Worm (Caenorhabditis elegans) whole organism, young adult: ENCODE measurements around the gene C28H8.8.

Experiments
- D2030.7 ChIP-seq: fragments of 200-800 bp; sonication (Bioruptor generic); IDR thresholded peaks from 2 replicates; pipeline ENCODE4 v1.3.6; 2022; ENCODE audit warnings: missing genetic modification reagents, missing genetic modification characterization, missing compliant biosample characterization
- F10E7.11 ChIP-seq: sonication (generic microtip); optimal IDR thresholded peaks from 2 replicates; lab custom pipeline; 2017; ENCODE audit warnings: mild to moderate bottlenecking, missing genetic modification characterization, moderate library complexity, missing compliant biosample characterization
- T26A5.8 ChIP-seq: sonication (generic microtip); optimal IDR thresholded peaks from 2 replicates; lab custom pipeline; 2016; ENCODE audit warnings: missing genetic modification characterization, missing compliant biosample characterization
- akir-1 ChIP-seq: fragments of 200-800 bp; sonication (Bioruptor generic); optimal IDR thresholded peaks from 2 replicates; lab custom pipeline; 2018; ENCODE audit warnings: mild to moderate bottlenecking, missing genetic modification characterization, moderate library complexity, missing compliant biosample characterization
- attf-6 ChIP-seq: fragments of 200-800 bp; sonication (Bioruptor generic); IDR thresholded peaks from 2 replicates; pipeline ENCODE4 v1.3.6; 2022; ENCODE audit warnings: missing genetic modification reagents, missing genetic modification characterization, missing compliant biosample characterization
- dpl-1 ChIP-seq: fragments of 150-350 bp; optimal IDR thresholded peaks from 2 replicates; lab custom pipeline; 2014; ENCODE audit warnings: missing biosample characterization, missing genetic modification reagents, missing genetic modification characterization
- him-1 ChIP-seq: sonication (generic microtip); optimal IDR thresholded peaks from 2 replicates; lab custom pipeline; 2016; ENCODE audit warnings: missing genotype, missing genetic modification reagents, missing genetic modification characterization, missing compliant biosample characterization
- nfya-2 ChIP-seq: fragments of 200-800 bp; sonication (Bioruptor generic); IDR thresholded peaks from 2 replicates; pipeline ENCODE4 v1.3.6; 2022; ENCODE audit warnings: missing genetic modification reagents, missing genetic modification characterization, missing compliant biosample characterization
- pbrm-1 ChIP-seq: fragments of 200-800 bp; sonication (Bioruptor generic); IDR thresholded peaks from 2 replicates; pipeline ENCODE4 v1.3.6; 2022; ENCODE audit warnings: missing genetic modification reagents, missing genetic modification characterization, missing compliant biosample characterization
- snpc-4 ChIP-seq, 5 experiments: fragments of 150-350 bp in 1 of 5; sonication (generic microtip) in 4 of 5; optimal IDR thresholded peaks; 2 replicates each; lab custom pipeline; 2014 to 2018; ENCODE audit warnings: missing genetic modification characterization in 5 of 5, missing biosample characterization in 3 of 5, antibody characterized with exemption in 2 of 5, mild to moderate bottlenecking in 2 of 5, missing compliant biosample characterization in 2 of 5, missing genotype in 2 of 5, moderate library complexity in 2 of 5, missing genetic modification reagents in 1 of 5

DNA sequence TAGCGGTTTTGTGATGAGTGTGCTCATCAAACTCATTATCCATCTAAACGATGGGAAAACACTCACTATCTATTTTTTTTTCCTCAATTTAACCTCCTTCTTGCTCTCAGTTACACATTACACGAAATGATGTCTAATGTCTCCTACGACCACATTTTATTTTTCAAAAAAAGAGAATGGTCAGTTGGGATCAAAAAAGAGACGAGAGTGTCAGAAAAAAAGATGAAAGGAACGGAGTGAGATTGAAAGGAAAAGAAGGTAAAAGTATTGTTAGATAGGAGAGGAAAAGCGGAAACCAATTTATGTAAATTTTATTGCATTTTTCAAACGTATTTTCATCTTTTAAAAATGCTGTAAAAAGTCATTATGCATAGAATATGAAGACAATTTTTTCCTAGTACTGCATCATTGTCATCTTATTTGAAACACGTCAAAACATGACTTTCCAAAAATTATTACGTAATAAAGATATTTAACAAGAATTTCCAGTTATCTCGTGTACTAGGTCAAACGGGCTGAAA, 45.6 kb upstream of the C28H8.8 start:
- TF ChIP-seq pbrm-1 (GFP tag; lab: Robert Waterston, UW) (no peak), attf-6 (GFP tag; lab: Robert Waterston, UW) (no peak), F10E7.11 (tag; lab: Kevin White, UChicago) (no peak), T26A5.8 (no peak), snpc-4 (GFP tag; optimal IDR thresholded peaks at IDR 0.05; lab: Kevin White, UChicago) (no peak), snpc-4 (tag; optimal IDR thresholded peaks at IDR 0.05; lab: Kevin White, UChicago) (no peak), nfya-2 (GFP tag; lab: Robert Waterston, UW) (no peak), D2030.7 (GFP tag; lab: Robert Waterston, UW) (no peak), dpl-1 (no peak), him-1 (tag; lab: Kevin White, UChicago) (no peak), akir-1 (GFP tag; lab: Kevin White, UChicago) (no peak)
